Fruit fly (Drosophila melanogaster): ENCODE data around the gene CG12219.

Gene CG12219

DNA sequence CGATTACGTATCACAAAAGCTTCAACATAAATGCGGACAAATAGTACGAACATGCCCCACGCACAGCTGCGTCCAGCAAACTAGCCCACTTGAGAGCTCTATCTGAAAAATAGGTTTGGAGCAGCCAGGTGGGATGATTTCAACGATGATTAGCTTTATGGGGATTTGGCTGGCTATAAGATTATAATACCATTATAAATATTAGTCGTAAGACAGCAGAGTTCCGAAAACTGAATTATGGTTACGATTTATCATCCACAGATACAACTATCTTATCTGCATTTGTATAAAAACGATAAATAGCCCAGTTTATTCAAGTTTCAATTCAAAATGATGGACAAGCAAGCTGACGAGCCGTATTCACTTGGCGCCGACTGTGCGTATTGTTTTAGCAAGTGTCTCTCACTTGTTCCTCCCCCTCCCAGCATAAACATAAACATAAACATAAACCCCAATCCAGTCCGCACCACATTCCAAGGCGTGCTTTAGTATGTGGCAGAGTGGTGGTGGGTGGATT lies 37.4 kb downstream of the CG12219 start (continued):
- peak; percentile 39 for TF ChIP-seq Chrac-16 (GFP tag; optimal IDR thresholded peaks at IDR 0.05)
- TF ChIP-seq CG2116 (GFP tag; optimal IDR thresholded peaks at IDR 0.05): peak; percentile 19
- peak; percentile 36 for TF ChIP-seq CG10462 (GFP tag; optimal IDR thresholded peaks at IDR 0.05)
- TF ChIP-seq CkIIα-i1 (GFP tag; IDR thresholded peaks at IDR 0.05): no peak
- TF ChIP-seq vvl (GFP tag; IDR thresholded peaks at IDR 0.05): no peak; the same call in 1 of the 2 replicates
- TF ChIP-seq Oli (tag; optimal IDR thresholded peaks at IDR 0.05): peak; percentile 84
- peak; percentile 84 for TF ChIP-seq bcd (GFP tag; optimal IDR thresholded peaks at IDR 0.05)
- TF ChIP-seq Nf-YB (GFP tag; optimal IDR thresholded peaks at IDR 0.05): peak; percentile 49
- TF ChIP-seq CG31441 (GFP tag; IDR thresholded peaks at IDR 0.05): peak; percentile 81
- peak; percentile 35; the same call in 1 of the 3 replicates for TF ChIP-seq CG7357 (GFP tag; IDR thresholded peaks at IDR 0.05)
- peak; percentile 81 for TF ChIP-seq CG18262 (tag; optimal IDR thresholded peaks at IDR 0.05)
- 0 out of 3 replicates have a peak, but pooled peaks have one; percentile 41 for TF ChIP-seq CG11560 (tag; IDR thresholded peaks at IDR 0.05)
- no peak for TF ChIP-seq corto (GFP tag; optimal IDR thresholded peaks at IDR 0.05)
- TF ChIP-seq Poxn (GFP tag; IDR thresholded peaks at IDR 0.05): 0 out of 2 replicates have a peak, but pooled peaks have one; percentile 15
- TF ChIP-seq E2f1 (GFP tag; IDR thresholded peaks at IDR 0.05): no peak
- peak; percentile 66 for TF ChIP-seq Ada2b (GFP tag; IDR thresholded peaks at IDR 0.05)
- TF ChIP-seq cwo (GFP tag; optimal IDR thresholded peaks at IDR 0.05): peak; percentile 80
- TF ChIP-seq CG15696 (tag; optimal IDR thresholded peaks at IDR 0.05): peak; percentile 17
- peak; percentile 66 for TF ChIP-seq CG9817 (tag; optimal IDR thresholded peaks at IDR 0.05)
- TF ChIP-seq Gug (GFP tag; IDR thresholded peaks at IDR 0.05): peak; percentile 64; the same call in 3 of the 4 replicates
- peak; percentile 66 for TF ChIP-seq Vsx1 (GFP tag; optimal IDR thresholded peaks at IDR 0.05)
- TF ChIP-seq Bdp1 (GFP tag; optimal IDR thresholded peaks at IDR 0.05): peak; percentile 33
- peak; percentile 58; the same call in 2 of the 3 replicates for TF ChIP-seq tgo (GFP tag; IDR thresholded peaks at IDR 0.05)
- peak; percentile 18 for TF ChIP-seq Hey (tag; optimal IDR thresholded peaks at IDR 0.05)
- TF ChIP-seq CG31224 (GFP tag; IDR thresholded peaks at IDR 0.05): peak; percentile 52
- TF ChIP-seq en (GFP tag; optimal IDR thresholded peaks at IDR 0.05): no peak
- peak; percentile 16 for TF ChIP-seq CG1602 (GFP tag; optimal IDR thresholded peaks at IDR 0.05)
- TF ChIP-seq ttk (GFP tag; IDR thresholded peaks at IDR 0.05): peak; percentile 43; the same call in 1 of the 2 replicates
- peak; percentile 61 for TF ChIP-seq CG4854 (GFP tag; optimal IDR thresholded peaks at IDR 0.05)
- TF ChIP-seq lab (GFP tag; optimal IDR thresholded peaks at IDR 0.05): peak; percentile 90
- TF ChIP-seq CG3163 (GFP tag; optimal IDR thresholded peaks at IDR 0.05): no peak
- no peak; the same call in 1 of the 2 replicates for TF ChIP-seq CG10366 (GFP tag; IDR thresholded peaks at IDR 0.05)
- 0 out of 3 replicates have a peak, but pooled peaks have one; percentile 33 for TF ChIP-seq ci (GFP tag; IDR thresholded peaks at IDR 0.05)
- peak; percentile 95 for TF ChIP-seq sug (tag; optimal IDR thresholded peaks at IDR 0.05)
- TF ChIP-seq CG15601 (tag; optimal IDR thresholded peaks at IDR 0.05): peak; percentile 23
- peak; percentile 60 for TF ChIP-seq CG4820 (GFP tag; optimal IDR thresholded peaks at IDR 0.05)
- TF ChIP-seq CG8388 (GFP tag; optimal IDR thresholded peaks at IDR 0.05): peak; percentile 63
- TF ChIP-seq CG34376 (GFP tag; optimal IDR thresholded peaks at IDR 0.05): peak; percentile 84
- TF ChIP-seq CG1529 (GFP tag; optimal IDR thresholded peaks at IDR 0.05): peak; percentile 24
- TF ChIP-seq Lpt (GFP tag; optimal IDR thresholded peaks at IDR 0.05): no peak
- no peak for TF ChIP-seq br (optimal IDR thresholded peaks at IDR 0.05)
- peak; percentile 20 for TF ChIP-seq tup (GFP tag; optimal IDR thresholded peaks at IDR 0.05)
- TF ChIP-seq peb (GFP tag; IDR thresholded peaks at IDR 0.05): 0 out of 2 replicates have a peak, but pooled peaks have one; percentile 15
- TF ChIP-seq CG2202 (tag; optimal IDR thresholded peaks at IDR 0.05): no peak
- no peak for TF ChIP-seq fru (optimal IDR thresholded peaks at IDR 0.05)
- TF ChIP-seq CG3847 (GFP tag; IDR thresholded peaks at IDR 0.05): peak; percentile 67
- peak; percentile 69 for TF ChIP-seq CG18619 (GFP tag; optimal IDR thresholded peaks at IDR 0.05)
- no peak for TF ChIP-seq Gsc (GFP tag; IDR thresholded peaks at IDR 0.05)
- TF ChIP-seq Deaf1 (tag; optimal IDR thresholded peaks at IDR 0.05): peak; percentile 63
- TF ChIP-seq CG1603 (tag; optimal IDR thresholded peaks at IDR 0.05): peak; percentile 63
- peak; percentile 11 for TF ChIP-seq Atf3 (GFP tag; optimal IDR thresholded peaks at IDR 0.05)
